Fruit fly (Drosophila melanogaster) whole organism, prepupa: ENCODE data around the gene Lerp.

Source experiments
- CG16779 ChIP-seq: fragments of 200-800 bp; sonication (Bioruptor generic); optimal IDR thresholded peaks from 3 replicates; lab custom pipeline; 2017; ENCODE audit warnings: missing biosample characterization, mild to moderate bottlenecking, missing genetic modification characterization
- CG32006 ChIP-seq: fragments of 200-800 bp; sonication (Bioruptor generic); optimal IDR thresholded peaks from 3 replicates; lab custom pipeline; 2017; ENCODE audit warnings: missing biosample characterization, mild to moderate bottlenecking, missing genetic modification characterization
- CG4318 ChIP-seq: fragments of 200-800 bp; sonication (Bioruptor generic); optimal IDR thresholded peaks from 3 replicates; lab custom pipeline; 2017; ENCODE audit warnings: missing biosample characterization, mild to moderate bottlenecking, missing genetic modification characterization
- CG6276 ChIP-seq: fragments of 200-800 bp; sonication (Bioruptor generic); optimal IDR thresholded peaks from 2 replicates; lab custom pipeline; 2017; ENCODE audit warnings: missing biosample characterization, mild to moderate bottlenecking, missing genetic modification characterization
- Eip78C ChIP-seq: fragments of 200-800 bp; sonication (Bioruptor generic); peaks from one replicate; lab custom pipeline; 2016; ENCODE audit warnings: missing biosample characterization, missing genetic modification characterization
- Eip93F ChIP-seq: fragments of 200-800 bp; sonication (Bioruptor generic); optimal IDR thresholded peaks from 2 replicates; lab custom pipeline; 2016; ENCODE audit warnings: missing biosample characterization, mild to moderate bottlenecking, missing genetic modification characterization
- Hr4 ChIP-seq: fragments of 200-800 bp; sonication (Bioruptor generic); optimal IDR thresholded peaks from 3 replicates; lab custom pipeline; 2016; ENCODE audit warnings: missing biosample characterization, missing genetic modification characterization
- dsx ChIP-seq: fragments of 200-800 bp; optimal IDR thresholded peaks from 3 replicates; lab custom pipeline; 2019; ENCODE audit warnings: missing biosample characterization, mild to moderate bottlenecking, missing genetic modification characterization, moderate library complexity; ENCODE audit not compliant: poor library complexity, severe bottlenecking
- fkh ChIP-seq: fragments of 200-800 bp; sonication (Bioruptor generic); optimal IDR thresholded peaks from 3 replicates; lab custom pipeline; 2017; ENCODE audit warnings: missing biosample characterization, mild to moderate bottlenecking, missing genetic modification characterization, moderate library complexity
- pdm3 ChIP-seq: fragments of 200-800 bp; sonication (Bioruptor generic); optimal IDR thresholded peaks from 3 replicates; lab custom pipeline; 2016; ENCODE audit warnings: missing biosample characterization, missing genetic modification characterization

dm6 chr3R:26888086-26888724, 25.3 kb upstream of the Lerp start:
- TF ChIP-seq Eip78C (GFP tag; lab: Kevin White, UChicago) (peak; percentile 86), pdm3 (GFP tag; lab: Kevin White, UChicago) (peak; percentile 13), CG4318 (GFP tag; lab: Kevin White, UChicago) (no peak), CG32006 (peak; percentile 45), CG16779 (tag; lab: Kevin White, UChicago) (no peak), Eip93F (GFP tag; lab: Kevin White, UChicago) (no peak), dsx (GFP tag; lab: Kevin White, UChicago) (no peak), CG6276 (GFP tag; lab: Kevin White, UChicago) (no peak), fkh (GFP tag; lab: Kevin White, UChicago) (peak; percentile 13), Hr4 (GFP tag; lab: Kevin White, UChicago) (peak; percentile 50)
